Fruit fly (Drosophila melanogaster) whole organism, wandering third instar larva: ENCODE measurements around the gene Usp12-46.

ENCODE experiments used
- Hnf4 ChIP-seq: fragments of 200-800 bp; sonication (Bioruptor generic); optimal IDR thresholded peaks from 2 replicates; lab custom pipeline; 2016; ENCODE audit warnings: missing biosample characterization, mild to moderate bottlenecking, missing genetic modification characterization
- N ChIP-seq: fragments of >200 bp; optimal IDR thresholded peaks from 2 replicates; lab custom pipeline; 2018; ENCODE audit warnings: missing biosample characterization, missing external identifiers, missing genetic modification characterization
- Vsx2 ChIP-seq: fragments of 200-300, 225-300 bp; sonication (Bioruptor generic); optimal IDR thresholded peaks from 2 replicates; lab custom pipeline; 2018; ENCODE audit warnings: missing biosample characterization, missing genetic modification characterization; ENCODE audit not compliant: partially characterized antibody
- brk ChIP-seq: fragments of 200-800 bp; sonication (Bioruptor generic); optimal IDR thresholded peaks from 2 replicates; lab custom pipeline; 2016; ENCODE audit warnings: missing biosample characterization, mild to moderate bottlenecking, missing genetic modification characterization
- pan ChIP-seq: fragments of >200 bp; optimal IDR thresholded peaks from 2 replicates; lab custom pipeline; 2017
- tai ChIP-seq: sonication (Bioruptor generic); optimal IDR thresholded peaks from 2 replicates; lab custom pipeline; 2016; ENCODE audit warnings: missing biosample characterization, missing genetic modification characterization
- usp ChIP-seq: fragments of >200 bp; optimal IDR thresholded peaks from 2 replicates; lab custom pipeline; 2017; ENCODE audit warnings: missing biosample characterization, missing genetic modification characterization

- TF ChIP-seq Hnf4 (GFP tag; lab: Kevin White, UChicago) (no peak), brk (GFP tag; lab: Kevin White, UChicago) (no peak), Vsx2 (GFP tag; lab: Kevin White, UChicago) (no peak), pan (lab: Kevin White, UChicago) (no peak), N (GFP tag; lab: Kevin White, UChicago) (no peak), usp (GFP tag; lab: Kevin White, UChicago) (no peak), tai (no peak)
Measured at dm6 chr3R:22732995-22733394, 17.7 kb upstream of the Usp12-46 start.
